Worm (Caenorhabditis elegans): ENCODE measurements around the gene Y54G2A.57.

ce11 chrIV:3002807-3003206, 33.1 kb downstream of the Y54G2A.57 start:
- TF ChIP-seq tab-1 (GFP tag; IDR thresholded peaks at IDR 0.05) = no peak
- TF ChIP-seq flt-1 (GFP tag; IDR thresholded peaks at IDR 0.05) = no peak
- TF ChIP-seq ztf-23 (GFP tag; IDR thresholded peaks at IDR 0.05) = no peak
- TF ChIP-seq cog-1 (tag; optimal IDR thresholded peaks at IDR 0.05) = no peak
- no peak for TF ChIP-seq ref-1 (GFP tag; conservative IDR thresholded peaks at IDR 0.05)
- TF ChIP-seq med-1 (GFP tag; optimal IDR thresholded peaks at IDR 0.05; ENCODE audit: insufficient read depth) = no peak
